Fruit fly (Drosophila melanogaster): ENCODE results near the gene Ssb-c31a.

Ssb-c31a gene

DNA sequence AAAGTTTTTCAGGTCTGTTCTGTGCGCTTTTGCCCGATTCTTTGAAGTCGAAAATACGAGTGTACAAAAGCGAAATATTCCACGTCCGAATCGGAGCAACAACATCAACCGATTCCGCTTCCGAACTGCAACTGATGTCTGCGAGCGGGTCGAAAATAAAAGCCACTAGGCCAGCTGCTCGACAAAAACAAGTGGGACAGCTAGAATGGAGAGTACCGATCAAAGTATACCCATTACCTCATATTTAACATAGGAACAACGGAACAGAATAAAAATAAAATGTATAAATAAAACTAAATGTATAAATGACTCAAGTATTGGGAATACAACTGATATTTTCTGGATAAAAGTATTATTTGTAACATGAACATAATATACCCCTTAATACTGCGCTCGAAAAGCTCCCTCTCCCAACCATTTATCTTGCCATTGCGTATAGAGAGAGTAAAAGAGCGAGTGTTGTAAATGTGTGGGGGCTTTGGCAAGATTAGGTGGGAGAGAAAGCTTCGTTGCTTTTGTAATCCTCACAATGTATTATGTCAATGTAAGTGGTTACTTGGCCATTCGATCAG is 6.1 kb upstream of the Ssb-c31a start, which contains the start of gene SLC5A11 (continued):
- TF ChIP-seq cas (GFP tag; IDR thresholded peaks at IDR 0.05) (peak; percentile 99), CG5245 (GFP tag; optimal IDR thresholded peaks at IDR 0.05) (peak; percentile 99), dm (GFP tag; optimal IDR thresholded peaks at IDR 0.05) (peak; percentile 70), ab (GFP tag; optimal IDR thresholded peaks at IDR 0.05) (peak; percentile 42), CG10979 (tag; optimal IDR thresholded peaks at IDR 0.05) (peak; percentile 99), CG13624 (GFP tag; optimal IDR thresholded peaks at IDR 0.05) (peak; percentile 99), bbx (GFP tag; IDR thresholded peaks at IDR 0.05; ENCODE audit: partially characterized antibody) (no peak; the same call in 1 of the 2 replicates), Abd-B (GFP tag; optimal IDR thresholded peaks at IDR 0.05) (peak; percentile 99), Trl (optimal IDR thresholded peaks at IDR 0.05) (peak; percentile 83 to 99), Trl (GFP tag; optimal IDR thresholded peaks at IDR 0.05) (peak; percentile 96), hbn (GFP tag; IDR thresholded peaks at IDR 0.05; ENCODE audit: partially characterized antibody) (no peak), H15 (GFP tag; IDR thresholded peaks at IDR 0.05) (peak; percentile 96), dan (GFP tag; IDR thresholded peaks at IDR 0.05) (peak; percentile 49), CG1233 (GFP tag; optimal IDR thresholded peaks at IDR 0.05) (peak; percentile 92), CG34376 (GFP tag; optimal IDR thresholded peaks at IDR 0.05) (peak; percentile 99), CG1647 (GFP tag; optimal IDR thresholded peaks at IDR 0.05) (peak; percentile 99), gsb (GFP tag; IDR thresholded peaks at IDR 0.05) (peak; percentile 96), CG8478 (optimal IDR thresholded peaks at IDR 0.05) (no peak), CG30020 (tag; optimal IDR thresholded peaks at IDR 0.05) (peak; percentile 84), aop (GFP tag; IDR thresholded peaks at IDR 0.05) (peak; percentile 34; the same call in 1 of the 2 replicates), dimm (GFP tag; IDR thresholded peaks at IDR 0.05) (peak; percentile 95), luna (GFP tag; optimal IDR thresholded peaks at IDR 0.05) (peak; percentile 14), CG13775 (GFP tag; optimal IDR thresholded peaks at IDR 0.05) (peak; percentile 88), CG4424 (GFP tag; optimal IDR thresholded peaks at IDR 0.05) (peak; percentile 94), nom (GFP tag; optimal IDR thresholded peaks at IDR 0.05) (peak; percentile 90), Dad (GFP tag; optimal IDR thresholded peaks at IDR 0.05) (peak; percentile 99), eve (GFP tag; optimal IDR thresholded peaks at IDR 0.05) (peak in 1 of 2 experiments; percentile 100), chinmo (GFP tag; IDR thresholded peaks at IDR 0.05; ENCODE audit: partially characterized antibody) (peak; percentile 86; the same call in 2 of the 4 replicates), C15 (GFP tag; IDR thresholded peaks at IDR 0.05) (peak; percentile 97), CG14014 (GFP tag; IDR thresholded peaks at IDR 0.05) (peak; percentile 99), caup (GFP tag; optimal IDR thresholded peaks at IDR 0.05; ENCODE audit: severe bottlenecking) (peak; percentile 100), Hr39 (optimal IDR thresholded peaks at IDR 0.05) (no peak), CG11723 (GFP tag; optimal IDR thresholded peaks at IDR 0.05) (peak; percentile 95), CG10543 (GFP tag; optimal IDR thresholded peaks at IDR 0.05) (peak; percentile 95), abd-A (tag; optimal IDR thresholded peaks at IDR 0.05) (peak; percentile 92), CG42726 (GFP tag; IDR thresholded peaks at IDR 0.05; ENCODE audit: partially characterized antibody) (0 out of 2 replicates have a peak, but pooled peaks have one; percentile 55), cwo (GFP tag; optimal IDR thresholded peaks at IDR 0.05) (peak; percentile 97), fru (optimal IDR thresholded peaks at IDR 0.05) (no peak), Ets65A (GFP tag) (peak; percentile 100), Side (GFP tag; optimal IDR thresholded peaks at IDR 0.05) (peak; percentile 58), CG9932 (GFP tag; IDR thresholded peaks at IDR 0.05) (peak; percentile 96), zfh1 (GFP tag; IDR thresholded peaks at IDR 0.05) (peak; percentile 94), CG10147 (GFP tag; optimal IDR thresholded peaks at IDR 0.05) (peak; percentile 100), Kr (GFP tag; optimal IDR thresholded peaks at IDR 0.05) (no peak), onecut (GFP tag; IDR thresholded peaks at IDR 0.05) (peak; percentile 85), CG32532 (GFP tag; IDR thresholded peaks at IDR 0.05) (peak; percentile 98), phol (tag; optimal IDR thresholded peaks at IDR 0.05) (peak; percentile 92), Fer3 (tag; optimal IDR thresholded peaks at IDR 0.05) (peak; percentile 95), CG14965 (GFP tag; optimal IDR thresholded peaks at IDR 0.05; ENCODE audit: borderline replicate concordance) (peak; percentile 78), bcd (GFP tag; optimal IDR thresholded peaks at IDR 0.05) (peak; percentile 99), CG14441 (GFP tag; IDR thresholded peaks at IDR 0.05) (peak; percentile 97)

Measured in whole organism, embryonic.